Worm (Caenorhabditis elegans) whole organism, L3 larva: ENCODE results near the gene col-14.

Experiments used
- R02D3.7 ChIP-seq: fragments of 150-350 bp; optimal IDR thresholded peaks from 2 replicates; lab custom pipeline; 2014; ENCODE audit warnings: missing biosample characterization, missing genetic modification characterization
- aly-2 ChIP-seq: fragments of 150-350 bp; optimal IDR thresholded peaks from 2 replicates; lab custom pipeline; 2014; ENCODE audit warnings: missing biosample characterization, missing genetic modification characterization
- ama-1 ChIP-seq: fragments of 150-350 bp; optimal IDR thresholded peaks from 2 replicates; lab custom pipeline; 2018
- ceh-16 ChIP-seq: sonication (generic microtip); optimal IDR thresholded peaks from 2 replicates; lab custom pipeline; 2017; ENCODE audit warnings: missing biosample characterization, missing genetic modification characterization
- ceh-28 ChIP-seq: fragments of 150-350 bp; optimal IDR thresholded peaks from 2 replicates; lab custom pipeline; 2014; ENCODE audit warnings: missing biosample characterization, missing genetic modification reagents, missing genetic modification characterization
- ceh-82 ChIP-seq: fragments of 150-350 bp; optimal IDR thresholded peaks from 2 replicates; lab custom pipeline; 2014; ENCODE audit warnings: missing biosample characterization, missing genetic modification characterization
- ceh-9 ChIP-seq: sonication (generic microtip); optimal IDR thresholded peaks from 2 replicates; lab custom pipeline; 2018; ENCODE audit warnings: missing biosample characterization, missing genetic modification characterization
- daf-12 ChIP-seq: fragments of 150-350 bp; optimal IDR thresholded peaks from 2 replicates; lab custom pipeline; 2014; ENCODE audit warnings: missing biosample characterization, missing genetic modification reagents, missing genetic modification characterization
- egl-27 ChIP-seq: sonication (generic microtip); optimal IDR thresholded peaks from 4 replicates; lab custom pipeline; 2017; ENCODE audit warnings: missing biosample characterization, missing genetic modification reagents, missing genetic modification characterization
- egl-5 ChIP-seq: fragments of 150-350 bp; optimal IDR thresholded peaks from 2 replicates; lab custom pipeline; 2017; ENCODE audit warnings: missing biosample characterization, missing genetic modification reagents, missing genetic modification characterization, inconsistent platforms
- elt-1 ChIP-seq: fragments of 150-350 bp; optimal IDR thresholded peaks from 2 replicates; lab custom pipeline; 2014; ENCODE audit warnings: missing biosample characterization, missing genetic modification characterization
- elt-2 ChIP-seq: sonication (generic microtip); optimal IDR thresholded peaks from 2 replicates; lab custom pipeline; 2016; ENCODE audit warnings: missing genetic modification reagents, mild to moderate bottlenecking, missing genetic modification characterization, missing compliant biosample characterization
- elt-3 ChIP-seq, 3 experiments: fragments of 150-350 bp in 1 of 3; sonication (generic microtip) in 2 of 3; optimal IDR thresholded peaks; 2 replicates in 2 of 3; 4 replicates in 1 of 3; lab custom pipeline; 2014 to 2017; ENCODE audit warnings: missing biosample characterization in 3 of 3, missing genetic modification characterization in 3 of 3
- eor-1 ChIP-seq, 2 experiments: fragments of 150-350 bp; optimal IDR thresholded peaks; 2 replicates each; lab custom pipeline; 2014 to 2018; ENCODE audit warnings: missing biosample characterization in 2 of 2, missing genetic modification characterization in 2 of 2
- fkh-10 ChIP-seq: sonication (generic microtip); optimal IDR thresholded peaks from 2 replicates; lab custom pipeline; 2017; ENCODE audit warnings: missing biosample characterization, missing genetic modification reagents, missing genetic modification characterization
- fkh-2 ChIP-seq: fragments of 150-350 bp; optimal IDR thresholded peaks from 2 replicates; lab custom pipeline; 2014; ENCODE audit warnings: missing biosample characterization, missing genetic modification reagents, missing genetic modification characterization
- fos-1 ChIP-seq: fragments of 150-350 bp; optimal IDR thresholded peaks from 2 replicates; lab custom pipeline; 2014; ENCODE audit warnings: missing biosample characterization, missing genetic modification characterization
- hmg-11 ChIP-seq: sonication (generic microtip); optimal IDR thresholded peaks from 2 replicates; lab custom pipeline; 2016; ENCODE audit warnings: missing genetic modification characterization, missing compliant biosample characterization
- jun-1 ChIP-seq: fragments of 150-350 bp; optimal IDR thresholded peaks from 2 replicates; lab custom pipeline; 2014; ENCODE audit warnings: missing biosample characterization, missing genetic modification reagents, missing genetic modification characterization
- lin-15B ChIP-seq: fragments of 150-350 bp; optimal IDR thresholded peaks from 2 replicates; lab custom pipeline; 2014; ENCODE audit warnings: missing biosample characterization, missing genetic modification characterization
- lin-39 ChIP-seq: fragments of 150-350 bp; optimal IDR thresholded peaks from 2 replicates; lab custom pipeline; 2018; ENCODE audit warnings: missing biosample characterization, missing genetic modification reagents, missing genetic modification characterization
- lsy-12 ChIP-seq: sonication (generic microtip); optimal IDR thresholded peaks from 2 replicates; lab custom pipeline; 2016; ENCODE audit warnings: mild to moderate bottlenecking, missing genetic modification characterization, missing compliant biosample characterization
- mml-1 ChIP-seq: fragments of 150-350 bp; sonication (generic microtip); optimal IDR thresholded peaks from 3 replicates; lab custom pipeline; 2014; ENCODE audit warnings: missing biosample characterization, missing genetic modification characterization
- nfya-1 ChIP-seq: sonication (generic microtip); optimal IDR thresholded peaks from 2 replicates; lab custom pipeline; 2017; ENCODE audit warnings: missing genetic modification characterization, mild to moderate bottlenecking, missing compliant biosample characterization, antibody characterized with exemption, moderate library complexity; ENCODE audit not compliant: insufficient read depth
- nhr-11 ChIP-seq: fragments of 150-350 bp; optimal IDR thresholded peaks from 2 replicates; lab custom pipeline; 2014; ENCODE audit warnings: missing biosample characterization, missing genetic modification characterization
- nhr-12 ChIP-seq: fragments of 150-350 bp; optimal IDR thresholded peaks from 2 replicates; lab custom pipeline; 2014; ENCODE audit warnings: missing biosample characterization, missing genetic modification characterization
- nhr-23 ChIP-seq: fragments of 150-350 bp; optimal IDR thresholded peaks from 2 replicates; lab custom pipeline; 2014; ENCODE audit warnings: missing biosample characterization, missing genetic modification reagents, missing genetic modification characterization
- nhr-237 ChIP-seq: fragments of 150-350 bp; optimal IDR thresholded peaks from 2 replicates; lab custom pipeline; 2014; ENCODE audit warnings: missing biosample characterization, missing genetic modification characterization
- nhr-25 ChIP-seq: sonication (generic microtip); optimal IDR thresholded peaks from 2 replicates; lab custom pipeline; 2017; ENCODE audit warnings: missing biosample characterization, missing genetic modification characterization
- nhr-28 ChIP-seq: fragments of 150-350 bp; optimal IDR thresholded peaks from 2 replicates; lab custom pipeline; 2014; ENCODE audit warnings: missing biosample characterization, missing genetic modification characterization
- nhr-43 ChIP-seq: sonication (generic microtip); optimal IDR thresholded peaks from 2 replicates; lab custom pipeline; 2016; ENCODE audit warnings: mild to moderate bottlenecking, missing genetic modification characterization, missing compliant biosample characterization; ENCODE audit not compliant: poor library complexity, severe bottlenecking
- nhr-67 ChIP-seq: fragments of 150-350 bp; optimal IDR thresholded peaks from 2 replicates; lab custom pipeline; 2014; ENCODE audit warnings: missing biosample characterization, missing genetic modification characterization
- nhr-76 ChIP-seq: fragments of 150-350 bp; sonication (generic microtip); optimal IDR thresholded peaks from 5 replicates; lab custom pipeline; 2014; ENCODE audit warnings: missing biosample characterization, missing genetic modification characterization
- nhr-77 ChIP-seq: fragments of 150-350 bp; optimal IDR thresholded peaks from 2 replicates; lab custom pipeline; 2014; ENCODE audit warnings: missing biosample characterization, missing genetic modification characterization
- pha-4 ChIP-seq: fragments of 150-350 bp; optimal IDR thresholded peaks from 2 replicates; lab custom pipeline; 2014; ENCODE audit warnings: missing biosample characterization, missing genetic modification reagents, missing genetic modification characterization
- pqm-1 ChIP-seq: fragments of 150-350 bp; optimal IDR thresholded peaks from 2 replicates; lab custom pipeline; 2017; ENCODE audit warnings: missing biosample characterization, missing genetic modification characterization, inconsistent platforms
- sea-2 ChIP-seq: fragments of 150-350 bp; sonication (generic microtip); optimal IDR thresholded peaks from 4 replicates; lab custom pipeline; 2014; ENCODE audit warnings: missing biosample characterization, missing genetic modification reagents, missing genetic modification characterization
- skn-1 ChIP-seq: fragments of 150-350 bp; optimal IDR thresholded peaks from 2 replicates; lab custom pipeline; 2014; ENCODE audit warnings: missing biosample characterization, missing genetic modification characterization
- snpc-4 ChIP-seq: fragments of 150-350 bp; optimal IDR thresholded peaks from 2 replicates; lab custom pipeline; 2014; ENCODE audit warnings: missing biosample characterization, missing genetic modification characterization
- tbx-2 ChIP-seq: sonication (generic microtip); optimal IDR thresholded peaks from 2 replicates; lab custom pipeline; 2016; ENCODE audit warnings: mild to moderate bottlenecking, missing genetic modification characterization, missing compliant biosample characterization
- unc-39 ChIP-seq: sonication (generic microtip); optimal IDR thresholded peaks from 4 replicates; lab custom pipeline; 2017; ENCODE audit warnings: missing biosample characterization, missing genetic modification characterization
- unc-62 ChIP-seq: fragments of 150-350 bp; sonication (generic microtip); optimal IDR thresholded peaks from 4 replicates; lab custom pipeline; 2014; ENCODE audit warnings: missing biosample characterization, missing genetic modification reagents, missing genetic modification characterization
- zag-1 ChIP-seq: fragments of 150-350 bp; optimal IDR thresholded peaks from 2 replicates; lab custom pipeline; 2014; ENCODE audit warnings: missing biosample characterization, missing genetic modification characterization
- ztf-4 ChIP-seq: fragments of 150-350 bp; optimal IDR thresholded peaks from 2 replicates; lab custom pipeline; 2014; ENCODE audit warnings: missing biosample characterization, missing genetic modification characterization

col-14 gene

DNA sequence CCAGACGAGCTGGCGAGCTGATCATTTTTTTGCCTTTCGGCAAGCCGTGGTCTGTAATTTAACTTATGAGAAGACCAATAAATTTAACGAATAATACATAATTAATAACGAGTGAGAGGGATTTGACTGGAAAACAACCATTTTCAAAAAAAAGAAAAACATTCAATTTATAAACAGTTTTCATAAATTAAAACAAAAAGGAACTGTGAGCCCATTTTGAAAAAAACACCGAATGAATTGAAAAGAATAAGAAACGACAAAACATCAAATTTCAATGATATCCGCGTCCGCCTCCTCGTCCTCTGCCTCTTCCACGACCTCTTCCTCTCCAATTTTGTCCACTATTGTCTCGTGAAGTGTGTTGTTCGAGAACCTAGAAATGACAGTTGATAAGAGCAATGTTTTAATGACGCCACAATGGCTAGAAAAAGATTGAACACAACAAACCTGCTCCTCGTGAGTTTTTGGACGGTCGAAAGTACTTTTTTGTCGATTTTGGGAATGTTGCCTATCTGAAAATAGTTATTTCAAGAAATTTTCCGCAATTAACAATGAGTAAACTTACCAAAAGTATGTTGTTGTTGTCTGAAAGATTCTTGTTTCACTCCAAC, 30.7 kb downstream of the col-14 start, which contains the start of gene tag-321:
TSS of gene tag-321 (minus strand) at position 51 of the 611 bp plus-strand sequence.
- TF ChIP-seq ceh-82 (tag; lab: Kevin White, UChicago) (no peak), elt-2 (tag; lab: Kevin White, UChicago) (peak; percentile 68), jun-1 (tag; lab: Kevin White, UChicago) (peak; percentile 6)

DNA sequence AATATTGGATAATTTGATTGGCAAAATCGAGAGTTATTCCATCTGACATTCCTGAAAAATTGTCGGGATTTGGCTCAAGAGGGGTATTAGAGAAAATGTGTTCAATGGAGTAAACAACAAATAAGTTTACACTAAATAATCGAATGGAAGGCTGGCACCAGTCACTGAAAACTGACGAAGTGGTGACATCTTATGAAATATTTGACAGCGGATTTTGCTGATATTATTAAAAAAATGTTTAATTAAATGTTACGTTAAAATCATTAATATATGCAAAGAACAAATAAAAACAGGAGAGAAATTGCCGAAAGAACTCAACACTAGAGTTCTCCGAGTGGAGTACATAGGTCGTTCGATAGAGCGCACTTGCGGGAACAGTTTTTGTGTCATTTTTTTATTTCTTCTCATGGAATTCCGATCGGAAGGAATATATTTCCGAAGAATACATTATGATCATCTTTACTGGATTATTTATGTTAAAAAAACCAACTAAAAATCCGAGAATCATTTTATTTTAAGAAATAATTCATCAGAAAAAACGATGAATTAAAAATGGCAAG, 32.4 kb downstream of the col-14 start, which contains the start of gene tag-322:
TSS of gene tag-322 (minus strand) at position 51 of the 560 bp plus-strand sequence.
- TF ChIP-seq ceh-9 (tag; lab: Kevin White, UChicago) = no peak
- TF ChIP-seq nhr-43 (tag; lab: Kevin White, UChicago) = peak; percentile 35
- TF ChIP-seq elt-3 (tag; optimal IDR thresholded peaks at IDR 0.05; lab: Kevin White, UChicago) = no peak
- no peak for TF ChIP-seq nhr-67 (tag; lab: Kevin White, UChicago)
- no peak for TF ChIP-seq lin-39 (tag; lab: Kevin White, UChicago)
- no peak for TF ChIP-seq daf-12 (tag; lab: Kevin White, UChicago)
- no peak for TF ChIP-seq egl-27 (tag; lab: Kevin White, UChicago)
- TF ChIP-seq egl-5 (tag; lab: Kevin White, UChicago) = peak; percentile 22
- no peak for TF ChIP-seq fkh-2 (tag; lab: Kevin White, UChicago)
- no peak for TF ChIP-seq ceh-16
- TF ChIP-seq tbx-2 (tag; lab: Kevin White, UChicago) = no peak
- no peak for TF ChIP-seq sea-2 (GFP tag; lab: Kevin White, UChicago)
- no peak for TF ChIP-seq ztf-4 (tag; lab: Kevin White, UChicago)
- peak; percentile 1 for TF ChIP-seq jun-1 (tag; lab: Kevin White, UChicago)
- TF ChIP-seq lin-15B (tag; lab: Kevin White, UChicago) = peak; percentile 84
- TF ChIP-seq unc-39 = no peak
- TF ChIP-seq lsy-12 = peak; percentile 17
- no peak for TF ChIP-seq nhr-28 (tag; lab: Kevin White, UChicago)
- no peak for TF ChIP-seq fkh-10 (GFP tag; lab: Kevin White, UChicago)
- TF ChIP-seq snpc-4 (tag; lab: Kevin White, UChicago) = peak; percentile 38
- TF ChIP-seq ama-1 (lab: Kevin White, UChicago) = no peak
- TF ChIP-seq pqm-1 = peak; percentile 47
- peak; percentile 80 for TF ChIP-seq pha-4 (tag; lab: Kevin White, UChicago)
- no peak for TF ChIP-seq mml-1
- TF ChIP-seq nhr-77 (tag; lab: Kevin White, UChicago) = no peak
- peak; percentile 40 for TF ChIP-seq skn-1 (tag; lab: Kevin White, UChicago)
- TF ChIP-seq nhr-237 (tag; lab: Kevin White, UChicago) = no peak
- TF ChIP-seq ceh-28 (tag; lab: Kevin White, UChicago) = peak; percentile 3
- TF ChIP-seq hmg-11 (tag; lab: Kevin White, UChicago) = peak; percentile 47
- TF ChIP-seq R02D3.7 = peak; percentile 55
- peak; percentile 22 for TF ChIP-seq elt-2 (tag; lab: Kevin White, UChicago)
- TF ChIP-seq nhr-11 (tag; lab: Kevin White, UChicago) = no peak
- peak; percentile 9 for TF ChIP-seq nhr-25 (tag; lab: Kevin White, UChicago)
- peak; percentile 75 for TF ChIP-seq nhr-23 (tag; lab: Kevin White, UChicago)
- TF ChIP-seq nhr-76 (tag; lab: Kevin White, UChicago) = no peak
- peak; percentile 67 for TF ChIP-seq nfya-1 (tag; lab: Kevin White, UChicago)
- no peak for TF ChIP-seq nhr-12 (tag; lab: Kevin White, UChicago)

DNA sequence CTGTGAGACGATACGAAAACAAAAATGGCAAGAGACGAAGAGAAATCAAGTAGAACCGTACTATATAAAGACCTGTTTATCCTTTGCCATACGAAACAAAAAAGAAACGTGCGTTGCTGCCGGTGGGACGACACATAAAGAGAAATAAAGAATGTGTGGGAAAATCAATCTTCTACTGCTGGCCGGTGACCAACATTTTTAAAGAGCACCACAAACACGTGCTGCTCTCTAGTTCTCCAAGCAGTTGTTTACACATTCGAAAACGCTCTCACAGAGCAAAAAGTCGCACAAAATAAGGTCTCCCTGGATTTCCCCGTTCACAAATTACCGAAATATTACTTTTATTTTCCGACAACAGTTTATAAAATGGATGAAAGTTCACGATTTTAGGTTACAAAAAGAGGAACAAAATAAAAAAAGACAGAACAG, 36.3 kb downstream of the col-14 start, which contains the start of gene imp-3:
TSS of gene imp-3 (minus strand) at position 93 of the 429 bp plus-strand sequence.
- no peak for TF ChIP-seq unc-62
- no peak for TF ChIP-seq fkh-2 (tag; lab: Kevin White, UChicago)
- peak; percentile 16 for TF ChIP-seq nhr-43 (tag; lab: Kevin White, UChicago)
- no peak for TF ChIP-seq ceh-9 (tag; lab: Kevin White, UChicago)
- peak; percentile 74 for TF ChIP-seq pha-4 (tag; lab: Kevin White, UChicago)
- no peak for TF ChIP-seq mml-1
- no peak for TF ChIP-seq sea-2 (GFP tag; lab: Kevin White, UChicago)
- TF ChIP-seq skn-1 (tag; lab: Kevin White, UChicago) = no peak
- peak; percentile 41 for TF ChIP-seq lin-15B (tag; lab: Kevin White, UChicago)
- no peak for TF ChIP-seq snpc-4 (tag; lab: Kevin White, UChicago)
- TF ChIP-seq ceh-28 (tag; lab: Kevin White, UChicago) = no peak
- TF ChIP-seq R02D3.7 = no peak
- TF ChIP-seq lsy-12 = peak; percentile 46
- no peak for TF ChIP-seq tbx-2 (tag; lab: Kevin White, UChicago)
- TF ChIP-seq pqm-1 = peak; percentile 17
- TF ChIP-seq ama-1 (lab: Kevin White, UChicago) = peak; percentile 95
- TF ChIP-seq nhr-23 (tag; lab: Kevin White, UChicago) = no peak
- TF ChIP-seq nhr-25 (tag; lab: Kevin White, UChicago) = peak; percentile 43
- no peak for TF ChIP-seq nhr-28 (tag; lab: Kevin White, UChicago)
- peak; percentile 64 for TF ChIP-seq ztf-4 (tag; lab: Kevin White, UChicago)
- TF ChIP-seq zag-1 = no peak
- TF ChIP-seq egl-27 (tag; lab: Kevin White, UChicago) = no peak
- no peak for TF ChIP-seq eor-1 (tag; optimal IDR thresholded peaks at IDR 0.05; lab: Kevin White, UChicago)
- TF ChIP-seq jun-1 (tag; lab: Kevin White, UChicago) = peak; percentile 8
- no peak for TF ChIP-seq fkh-10 (GFP tag; lab: Kevin White, UChicago)
- TF ChIP-seq aly-2 (tag; lab: Kevin White, UChicago) = no peak
- no peak for TF ChIP-seq nhr-12 (tag; lab: Kevin White, UChicago)
- TF ChIP-seq elt-1 = no peak
- no peak for TF ChIP-seq nhr-237 (tag; lab: Kevin White, UChicago)
- TF ChIP-seq fos-1 = no peak
